Fruit fly (Drosophila melanogaster) whole organism, embryonic: ENCODE results near the gene IM33.

ENCODE experiments used
- Asciz ChIP-seq: fragments of 200-800 bp; sonication (Bioruptor generic); optimal IDR thresholded peaks from 2 replicates; lab custom pipeline; 2017; ENCODE audit warnings: missing biosample characterization, mild to moderate bottlenecking, missing genetic modification characterization, missing genetic modification reagents
- Bdp1 ChIP-seq: fragments of 200-800 bp; sonication (Bioruptor generic); optimal IDR thresholded peaks from 3 replicates; lab custom pipeline; 2016; ENCODE audit warnings: missing biosample characterization, missing genetic modification characterization
- BtbVII ChIP-seq: fragments of 200-800 bp; sonication (Bioruptor generic); optimal IDR thresholded peaks from 3 replicates; lab custom pipeline; 2017; ENCODE audit warnings: missing biosample characterization, mild to moderate bottlenecking, missing genetic modification characterization
- CG11456 ChIP-seq: fragments of 200-800 bp; sonication (Bioruptor generic); IDR thresholded peaks from 3 replicates; pipeline ENCODE4 v1.3.6; 2022; ENCODE audit warnings: missing biosample characterization, missing genetic modification characterization
- CG11696 ChIP-seq: fragments of 200-800 bp; sonication (Bioruptor generic); IDR thresholded peaks from 2 replicates; pipeline ENCODE4 v1.3.6; 2022; ENCODE audit warnings: missing biosample characterization, missing genetic modification characterization
- CG13287 ChIP-seq: fragments of 200-800 bp; sonication (Bioruptor generic); IDR thresholded peaks from 2 replicates; pipeline ENCODE4 v1.3.6; 2022; ENCODE audit warnings: missing biosample characterization, missing genetic modification characterization; ENCODE audit not compliant: partially characterized antibody
- CG13424 ChIP-seq: fragments of 200-800 bp; sonication (Bioruptor generic); optimal IDR thresholded peaks from 2 replicates; lab custom pipeline; 2019; ENCODE audit warnings: missing biosample characterization, mild to moderate bottlenecking, missing genetic modification characterization, moderate library complexity
- CG3163 ChIP-seq: fragments of 200-800 bp; sonication (Bioruptor generic); optimal IDR thresholded peaks from 3 replicates; lab custom pipeline; 2016; ENCODE audit warnings: missing biosample characterization, missing genetic modification characterization
- CG32772 ChIP-seq: fragments of 200-800 bp; sonication (Bioruptor generic); IDR thresholded peaks from 2 replicates; pipeline ENCODE4 v1.3.6; 2022; ENCODE audit warnings: missing biosample characterization, missing genetic modification characterization
- CG34376 ChIP-seq: fragments of 200-800 bp; sonication (Bioruptor generic); optimal IDR thresholded peaks from 2 replicates; lab custom pipeline; 2018; ENCODE audit warnings: missing biosample characterization, mild to moderate bottlenecking, missing genetic modification characterization
- CG6683 ChIP-seq: fragments of 200-800 bp; sonication (Bioruptor generic); optimal IDR thresholded peaks from 2 replicates; lab custom pipeline; 2017; ENCODE audit warnings: missing biosample characterization, mild to moderate bottlenecking, missing genetic modification characterization, missing genetic modification reagents
- CG6791 ChIP-seq: fragments of 200-800 bp; sonication (Bioruptor generic); IDR thresholded peaks from 3 replicates; pipeline ENCODE4 v1.3.6; 2022; ENCODE audit warnings: missing biosample characterization, missing genetic modification characterization; ENCODE audit not compliant: partially characterized antibody
- CG8924 ChIP-seq: fragments of 200-800 bp; optimal IDR thresholded peaks from 3 replicates; lab custom pipeline; 2019; ENCODE audit warnings: missing biosample characterization, mild to moderate bottlenecking, missing genetic modification characterization, moderate library complexity
- CTCF ChIP-seq: fragments of 200-800 bp; sonication (Bioruptor generic); optimal IDR thresholded peaks from 2 replicates; lab custom pipeline; 2017; ENCODE audit warnings: missing biosample characterization, mild to moderate bottlenecking, missing genetic modification characterization, moderate library complexity
- Camta ChIP-seq: fragments of 200-800 bp; sonication (Bioruptor generic); optimal IDR thresholded peaks from 2 replicates; lab custom pipeline; 2016; ENCODE audit warnings: missing biosample characterization, missing genetic modification characterization
- CoRest ChIP-seq: fragments of 200-800 bp; sonication (Bioruptor generic); optimal IDR thresholded peaks from 3 replicates; lab custom pipeline; 2018; ENCODE audit warnings: missing biosample characterization, mild to moderate bottlenecking, missing genetic modification characterization, moderate library complexity
- Dbx ChIP-seq: fragments of 200-800 bp; sonication (Bioruptor generic); IDR thresholded peaks from 3 replicates; pipeline ENCODE4 v1.3.6; 2022; ENCODE audit warnings: missing biosample characterization, missing genetic modification characterization
- Elba2 ChIP-seq: fragments of 200-800 bp; sonication (Bioruptor generic); optimal IDR thresholded peaks from 3 replicates; lab custom pipeline; 2016; ENCODE audit warnings: missing biosample characterization, missing genetic modification characterization
- Ets65A ChIP-seq: fragments of 200-800 bp; sonication (Bioruptor generic); peaks from one replicate; lab custom pipeline; 2016; ENCODE audit warnings: missing biosample characterization, missing genetic modification characterization
- Ets97D ChIP-seq: fragments of 200-800 bp; sonication (Bioruptor generic); optimal IDR thresholded peaks from 3 replicates; lab custom pipeline; 2016; ENCODE audit warnings: missing biosample characterization, missing genetic modification characterization
- Fer2 ChIP-seq: fragments of 200-800 bp; sonication (Bioruptor generic); optimal IDR thresholded peaks from 2 replicates; lab custom pipeline; 2018; ENCODE audit warnings: missing biosample characterization, mild to moderate bottlenecking, missing genetic modification characterization, moderate library complexity
- HLH4C ChIP-seq: fragments of 200-800 bp; sonication (Bioruptor generic); IDR thresholded peaks from 3 replicates; pipeline ENCODE4 v1.3.6; 2022; ENCODE audit warnings: missing biosample characterization, missing genetic modification characterization; ENCODE audit not compliant: partially characterized antibody
- Hand ChIP-seq: fragments of 200-800 bp; sonication (Bioruptor generic); optimal IDR thresholded peaks from 2 replicates; lab custom pipeline; 2017; ENCODE audit warnings: mild to moderate bottlenecking, missing biosample characterization, missing genetic modification reagents, missing genetic modification characterization
- HmgD ChIP-seq: fragments of 200-800 bp; sonication (Bioruptor generic); optimal IDR thresholded peaks from 3 replicates; lab custom pipeline; 2016; ENCODE audit warnings: missing biosample characterization, missing genetic modification characterization
- Jarid2 ChIP-seq: fragments of 200-800 bp; sonication (Bioruptor generic); optimal IDR thresholded peaks from 3 replicates; lab custom pipeline; 2017; ENCODE audit warnings: mild to moderate bottlenecking, missing biosample characterization, missing genetic modification reagents, missing genetic modification characterization
- Mes4 ChIP-seq: fragments of 200-800 bp; sonication (Bioruptor generic); optimal IDR thresholded peaks from 2 replicates; lab custom pipeline; 2016; ENCODE audit warnings: missing biosample characterization, missing genetic modification characterization
- Opbp ChIP-seq: fragments of 200-800 bp; sonication (Bioruptor generic); IDR thresholded peaks from 3 replicates; pipeline ENCODE4 v1.3.6; 2022; ENCODE audit warnings: missing biosample characterization, missing genetic modification characterization; ENCODE audit not compliant: partially characterized antibody
- Rx ChIP-seq: fragments of 200-800 bp; sonication (Bioruptor generic); IDR thresholded peaks from 2 replicates; pipeline ENCODE4 v1.3.6; 2022; ENCODE audit warnings: missing biosample characterization, missing genetic modification characterization
- Sin3A ChIP-seq: fragments of >200 bp; optimal IDR thresholded peaks from 2 replicates; lab custom pipeline; 2018
- Xrp1 ChIP-seq: fragments of 200-800 bp; sonication (Bioruptor generic); IDR thresholded peaks from 2 replicates; pipeline ENCODE4 v1.3.6; 2022; ENCODE audit warnings: missing biosample characterization, missing genetic modification characterization
- amos ChIP-seq: fragments of 200-800 bp; sonication (Bioruptor generic); IDR thresholded peaks from 2 replicates; pipeline ENCODE4 v1.3.6; 2022; ENCODE audit warnings: missing biosample characterization, missing genetic modification characterization; ENCODE audit not compliant: partially characterized antibody
- cad ChIP-seq: fragments of >200 bp; optimal IDR thresholded peaks from 2 replicates; lab custom pipeline; 2017; ENCODE audit warnings: missing biosample characterization, missing genetic modification characterization
- caup ChIP-seq: fragments of 200-800 bp; sonication (Bioruptor generic); optimal IDR thresholded peaks from 3 replicates; lab custom pipeline; 2017; ENCODE audit warnings: missing biosample characterization, mild to moderate bottlenecking, missing genetic modification characterization, moderate library complexity; ENCODE audit not compliant: severe bottlenecking
- chn ChIP-seq: fragments of 200-800 bp; sonication (Bioruptor generic); optimal IDR thresholded peaks from 2 replicates; lab custom pipeline; 2016; ENCODE audit warnings: missing biosample characterization, missing genetic modification characterization
- crol ChIP-seq: fragments of 200-800 bp; sonication (Bioruptor generic); IDR thresholded peaks from 2 replicates; pipeline ENCODE4 v1.3.6; 2022; ENCODE audit warnings: missing biosample characterization, missing genetic modification characterization
- danr ChIP-seq: fragments of 200-800 bp; sonication (Bioruptor generic); IDR thresholded peaks from 2 replicates; pipeline ENCODE4 v1.3.6; 2022; ENCODE audit warnings: missing biosample characterization, missing genetic modification characterization
- dpn ChIP-seq, 2 experiments: fragments of 200-800 bp; sonication (Bioruptor generic); optimal IDR thresholded peaks; 3 replicates each; lab custom pipeline; 2016; ENCODE audit warnings: missing biosample characterization in 2 of 2, missing genetic modification characterization in 2 of 2
- exex ChIP-seq: fragments of 200-800 bp; sonication (Bioruptor generic); optimal IDR thresholded peaks from 4 replicates; lab custom pipeline; 2018; ENCODE audit warnings: missing biosample characterization, mild to moderate bottlenecking, missing genetic modification characterization, moderate library complexity
- gt ChIP-seq: fragments of 200-800 bp; sonication (Bioruptor generic); IDR thresholded peaks from 2 replicates; pipeline ENCODE4 v1.3.6; 2022; ENCODE audit warnings: missing biosample characterization, missing genetic modification characterization
- inv ChIP-seq: fragments of 200-800 bp; sonication (Bioruptor generic); IDR thresholded peaks from 2 replicates; pipeline ENCODE4 v1.3.6; 2022; ENCODE audit warnings: missing biosample characterization, missing genetic modification characterization; ENCODE audit not compliant: partially characterized antibody
- nmo ChIP-seq: fragments of 200-800 bp; sonication (Bioruptor generic); optimal IDR thresholded peaks from 2 replicates; lab custom pipeline; 2018; ENCODE audit warnings: missing biosample characterization, mild to moderate bottlenecking, missing genetic modification characterization, moderate library complexity
- odd ChIP-seq: fragments of 200-800 bp; sonication (Bioruptor generic); optimal IDR thresholded peaks from 2 replicates; lab custom pipeline; 2017; ENCODE audit warnings: missing biosample characterization, mild to moderate bottlenecking, missing genetic modification characterization
- pita ChIP-seq: fragments of 200-800 bp; sonication (Bioruptor generic); optimal IDR thresholded peaks from 2 replicates; lab custom pipeline; 2017; ENCODE audit warnings: missing biosample characterization, mild to moderate bottlenecking, missing genetic modification characterization
- pzg ChIP-seq: fragments of 200-800 bp; sonication (Bioruptor generic); optimal IDR thresholded peaks from 3 replicates; lab custom pipeline; 2018; ENCODE audit warnings: missing biosample characterization, mild to moderate bottlenecking, missing genetic modification characterization, moderate library complexity
- ranshi ChIP-seq: fragments of 200-800 bp; sonication (Bioruptor generic); IDR thresholded peaks from 2 replicates; pipeline ENCODE4 v1.3.6; 2022; ENCODE audit warnings: missing biosample characterization, missing genetic modification characterization
- sens ChIP-seq: fragments of 200-800 bp; sonication (Bioruptor generic); peaks from one replicate; lab custom pipeline; 2016; ENCODE audit warnings: missing biosample characterization, missing genetic modification characterization
- seq ChIP-seq: fragments of 200-800 bp; sonication (Bioruptor generic); IDR thresholded peaks from 2 replicates; pipeline ENCODE4 v1.3.6; 2022; ENCODE audit warnings: missing biosample characterization, missing genetic modification characterization
- ttk ChIP-seq: fragments of 200-800 bp; sonication (Bioruptor generic); IDR thresholded peaks from 2 replicates; pipeline ENCODE4 v2.1.2; 2022; ENCODE audit warnings: missing biosample characterization, missing genetic modification characterization
- unc-4 ChIP-seq: fragments of 200-800 bp; sonication (Bioruptor generic); IDR thresholded peaks from 2 replicates; pipeline ENCODE4 v1.3.6; 2022; ENCODE audit warnings: missing biosample characterization, missing genetic modification characterization; ENCODE audit not compliant: partially characterized antibody
- zen2 ChIP-seq: fragments of 200-800 bp; sonication (Bioruptor generic); IDR thresholded peaks from 3 replicates; pipeline ENCODE4 v1.3.6; 2022; ENCODE audit warnings: missing biosample characterization, missing genetic modification characterization; ENCODE audit not compliant: partially characterized antibody

IM33 gene

DNA sequence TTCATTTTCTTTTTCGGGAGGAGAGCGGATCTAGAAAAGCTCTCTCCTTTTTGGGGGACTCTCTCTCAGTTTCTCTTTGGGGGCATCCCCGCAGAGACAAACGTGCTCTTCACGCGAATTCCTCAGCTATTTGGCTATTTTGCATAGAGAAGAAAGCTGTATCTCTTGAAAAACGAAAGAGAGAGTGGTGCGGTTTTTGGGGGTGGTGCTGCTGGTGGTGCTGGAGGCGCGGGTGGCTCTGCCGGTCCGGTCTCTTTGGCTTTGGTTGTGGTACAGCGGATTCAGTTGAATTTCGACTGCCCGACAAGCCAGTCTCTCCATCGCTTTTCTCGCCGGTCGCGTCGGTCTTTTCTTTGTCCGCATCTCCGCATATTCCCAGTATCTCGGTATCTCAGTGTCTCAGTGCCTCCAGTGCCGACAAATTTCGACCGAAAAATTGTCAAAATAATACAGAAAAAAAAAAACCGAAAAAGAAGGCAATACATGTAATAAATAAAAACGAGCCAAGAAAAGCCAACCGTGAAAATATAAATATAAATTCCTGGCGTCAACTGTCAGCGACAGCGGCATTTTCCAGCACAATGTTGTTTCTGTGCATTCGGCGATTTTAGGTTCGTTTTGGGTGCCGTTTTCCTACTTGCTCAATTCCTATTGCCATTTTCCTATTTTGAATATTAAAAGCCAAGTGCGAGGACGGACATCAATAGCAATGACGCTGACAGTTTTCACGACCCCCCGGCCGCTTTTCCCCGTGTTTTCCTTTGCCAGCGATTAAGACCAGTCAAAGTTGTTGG is 33.9 kb upstream of the IM33 start, which contains the start of gene CG10019:
CG10019 (plus strand) TSS at position 285 of the 794 bp plus-strand sequence.
- TF ChIP-seq Xrp1 (GFP tag; lab: Robert Waterston, UW): no peak
- no peak for TF ChIP-seq CTCF
- TF ChIP-seq Elba2 (GFP tag; lab: Kevin White, UChicago): peak; percentile 61
- no peak for TF ChIP-seq Bdp1 (GFP tag; lab: Kevin White, UChicago)
- peak; percentile 98 for TF ChIP-seq CG3163 (GFP tag; lab: Kevin White, UChicago)
- TF ChIP-seq Sin3A (lab: Kevin White, UChicago): no peak
- peak; percentile 44; the same call in 1 of the 2 replicates for TF ChIP-seq CG13287 (GFP tag; lab: Robert Waterston, UW)
- no peak for TF ChIP-seq Asciz (GFP tag; lab: Kevin White, UChicago)
- no peak for TF ChIP-seq CG8924 (tag; lab: Kevin White, UChicago)
- TF ChIP-seq ranshi (GFP tag; lab: Robert Waterston, UW): no peak
- no peak for TF ChIP-seq cad (GFP tag; lab: Kevin White, UChicago)
- peak; percentile 26 for TF ChIP-seq Hand (GFP tag; lab: Kevin White, UChicago)
- 0 out of 3 replicates have a peak, but pooled peaks have one; percentile 8 for TF ChIP-seq Dbx (GFP tag; lab: Robert Waterston, UW)
- TF ChIP-seq CoRest (tag; lab: Kevin White, UChicago): no peak
- no peak for TF ChIP-seq CG6683 (GFP tag; lab: Kevin White, UChicago)
- TF ChIP-seq pzg (GFP tag; lab: Kevin White, UChicago): no peak
- TF ChIP-seq gt: no peak
- no peak for TF ChIP-seq inv (GFP tag; lab: Robert Waterston, UW)
- TF ChIP-seq seq (GFP tag; lab: Robert Waterston, UW): no peak; the same call in 1 of the 2 replicates
- no peak for TF ChIP-seq HmgD (GFP tag; lab: Kevin White, UChicago)
- TF ChIP-seq Fer2 (tag; lab: Kevin White, UChicago): no peak
- no peak for TF ChIP-seq pita (GFP tag; lab: Kevin White, UChicago)
- TF ChIP-seq CG32772 (GFP tag; lab: Robert Waterston, UW): no peak
- TF ChIP-seq Camta: no peak
- TF ChIP-seq Rx (GFP tag; lab: Robert Waterston, UW): no peak
- TF ChIP-seq zen2: 0 out of 3 replicates have a peak, but pooled peaks have one; percentile 30
- no peak for TF ChIP-seq dpn (GFP tag; optimal IDR thresholded peaks at IDR 0.05; lab: Kevin White, UChicago)
- no peak for TF ChIP-seq Ets65A (GFP tag; lab: Kevin White, UChicago)
- no peak for TF ChIP-seq Opbp (GFP tag; lab: Robert Waterston, UW)
- no peak for TF ChIP-seq CG34376
- TF ChIP-seq Mes4 (GFP tag; lab: Kevin White, UChicago): no peak
- TF ChIP-seq odd (GFP tag; lab: Kevin White, UChicago): no peak
- 0 out of 2 replicates have a peak, but pooled peaks have one; percentile 23 for TF ChIP-seq CG11696 (GFP tag; lab: Robert Waterston, UW)
- TF ChIP-seq crol: peak; percentile 78
- no peak for TF ChIP-seq Ets97D (GFP tag; lab: Kevin White, UChicago)
- no peak for TF ChIP-seq CG6791 (GFP tag; lab: Robert Waterston, UW)
- TF ChIP-seq amos (GFP tag; lab: Robert Waterston, UW): peak; percentile 19; the same call in 1 of the 2 replicates
- no peak for TF ChIP-seq CG13424 (tag; lab: Kevin White, UChicago)
- no peak for TF ChIP-seq danr (GFP tag; lab: Robert Waterston, UW)
- peak; percentile 75 for TF ChIP-seq sens
- TF ChIP-seq caup (GFP tag; lab: Kevin White, UChicago): peak; percentile 3
- no peak for TF ChIP-seq CG11456
- TF ChIP-seq unc-4 (GFP tag; lab: Robert Waterston, UW): no peak
- no peak for TF ChIP-seq exex
- TF ChIP-seq BtbVII (GFP tag; lab: Kevin White, UChicago): no peak
- no peak for TF ChIP-seq nmo
- 0 out of 3 replicates have a peak, but pooled peaks have one; percentile 20 for TF ChIP-seq HLH4C
- peak; percentile 75 for TF ChIP-seq Jarid2 (GFP tag; lab: Kevin White, UChicago)
- no peak for TF ChIP-seq chn (GFP tag; lab: Kevin White, UChicago)
- no peak for TF ChIP-seq ttk (GFP tag; lab: Robert Waterston, UW)
